Worm (Caenorhabditis elegans): ENCODE results near the gene clc-5.

DNA sequence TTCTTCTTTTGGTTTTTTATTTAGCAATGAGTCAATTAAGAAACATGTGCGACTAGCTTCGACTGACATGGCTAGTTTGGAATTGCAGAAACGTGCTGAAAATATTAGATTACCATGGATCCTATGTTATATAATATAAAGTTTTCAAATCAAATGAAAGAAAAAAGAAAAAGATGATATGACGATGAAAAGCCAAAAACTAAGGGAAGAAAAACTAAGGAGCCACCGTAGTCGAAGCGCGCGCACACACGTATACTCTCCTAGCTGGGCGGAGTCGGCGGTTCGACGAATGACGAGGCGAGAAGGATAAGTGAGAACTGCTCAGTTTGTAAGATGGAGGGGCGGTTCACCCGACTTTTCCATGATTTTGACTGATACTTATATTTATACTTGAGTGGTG lies 8.6 kb upstream of the clc-5 start, which contains the start of gene mnm-2:
- TF ChIP-seq ama-1 (optimal IDR thresholded peaks at IDR 0.05) (no peak), hmg-4 (GFP tag; optimal IDR thresholded peaks at IDR 0.05) (no peak), ceh-13 (GFP tag; optimal IDR thresholded peaks at IDR 0.05) (no peak), F13C5.2 (tag; optimal IDR thresholded peaks at IDR 0.05) (no peak)
